Fruit fly (Drosophila melanogaster): ENCODE results near the gene ACXD.

The ACXD gene

DNA sequence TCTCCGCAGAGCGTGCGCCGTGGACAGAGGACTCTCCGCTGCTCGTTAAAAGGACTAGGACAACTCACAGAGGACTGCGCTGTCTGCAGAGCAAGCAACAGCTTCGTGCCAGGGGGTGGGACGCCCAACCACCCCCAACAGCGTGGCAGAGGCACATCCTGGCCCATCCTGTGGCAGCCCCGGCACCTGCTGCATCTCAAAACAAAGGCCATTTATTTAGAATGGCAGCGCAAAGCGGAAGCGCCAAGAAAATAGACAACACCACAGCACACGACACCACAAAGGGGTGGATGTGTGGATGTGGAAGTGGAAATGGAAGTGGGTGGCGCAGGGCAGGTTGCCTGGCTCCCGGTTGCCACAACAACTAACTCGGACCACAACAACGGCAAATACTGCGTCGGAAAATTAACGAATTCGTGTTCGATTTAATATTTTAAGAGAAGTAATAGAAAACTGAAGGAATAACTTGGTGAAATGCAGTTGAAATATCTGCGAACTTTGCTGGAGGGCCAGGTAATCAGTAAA is 8.2 kb upstream of the ACXD start, which contains the start of gene Oseg2 (continued):
- TF ChIP-seq nerfin-1 (tag; optimal IDR thresholded peaks at IDR 0.05) (peak; percentile 49), Neu2 (GFP tag; optimal IDR thresholded peaks at IDR 0.05; ENCODE audit: borderline replicate concordance) (no peak), chm (GFP tag; IDR thresholded peaks at IDR 0.05) (no peak), Trl (optimal IDR thresholded peaks at IDR 0.05) (peak; percentile 4 to 34), Trl (GFP tag; optimal IDR thresholded peaks at IDR 0.05) (no peak), CG3065 (GFP tag; optimal IDR thresholded peaks at IDR 0.05) (no peak), tll (GFP tag; optimal IDR thresholded peaks at IDR 0.05) (no peak), CG34422 (GFP tag; IDR thresholded peaks at IDR 0.05) (peak; percentile 71; the same call in 1 of the 3 replicates), pros (GFP tag; optimal IDR thresholded peaks at IDR 0.05) (peak; percentile 56), CG9876 (GFP tag; optimal IDR thresholded peaks at IDR 0.05) (no peak), Med (GFP tag) (peak; percentile 10), prd (optimal IDR thresholded peaks at IDR 0.05) (no peak), prd (GFP tag; IDR thresholded peaks at IDR 0.05) (0 out of 3 replicates have a peak, but pooled peaks have one; percentile 10), gcm (GFP tag; optimal IDR thresholded peaks at IDR 0.05) (no peak), CG4404 (GFP tag; IDR thresholded peaks at IDR 0.05) (no peak), seq (GFP tag; IDR thresholded peaks at IDR 0.05) (peak; percentile 82), hb (GFP tag; IDR thresholded peaks at IDR 0.05; ENCODE audit: partially characterized antibody) (no peak), Adf1 (GFP tag; IDR thresholded peaks at IDR 0.05) (peak; percentile 68; the same call in 1 of the 2 replicates), Sox102F (GFP tag; optimal IDR thresholded peaks at IDR 0.05) (no peak), kah (GFP tag; optimal IDR thresholded peaks at IDR 0.05) (peak; percentile 37), z (GFP tag; IDR thresholded peaks at IDR 0.05) (no peak), crol (GFP tag; IDR thresholded peaks at IDR 0.05) (no peak), scrt (GFP tag; optimal IDR thresholded peaks at IDR 0.05) (peak; percentile 100), klu (GFP tag; IDR thresholded peaks at IDR 0.05) (0 out of 2 replicates have a peak, but pooled peaks have one; percentile 29), CG43689 (GFP tag; IDR thresholded peaks at IDR 0.05) (no peak), zen (tag; optimal IDR thresholded peaks at IDR 0.05) (no peak), ro (GFP tag; IDR thresholded peaks at IDR 0.05) (no peak), jing (GFP tag; optimal IDR thresholded peaks at IDR 0.05) (no peak), knrl (GFP tag; IDR thresholded peaks at IDR 0.05; ENCODE audit: partially characterized antibody) (no peak), Nf-YB (GFP tag; optimal IDR thresholded peaks at IDR 0.05) (no peak), CG6683 (GFP tag; optimal IDR thresholded peaks at IDR 0.05) (no peak), Vsx1 (GFP tag; optimal IDR thresholded peaks at IDR 0.05) (no peak), Hey (tag; optimal IDR thresholded peaks at IDR 0.05) (peak; percentile 32)

- no peak for TF ChIP-seq Eip74EF (GFP tag; optimal IDR thresholded peaks at IDR 0.05)
- no peak for TF ChIP-seq her (GFP tag; optimal IDR thresholded peaks at IDR 0.05)
- no peak for TF ChIP-seq CG33557 (GFP tag; optimal IDR thresholded peaks at IDR 0.05)
- no peak for TF ChIP-seq CG5245 (GFP tag; optimal IDR thresholded peaks at IDR 0.05)
- no peak for TF ChIP-seq sisA (GFP tag; IDR thresholded peaks at IDR 0.05)
- no peak for TF ChIP-seq CG9727 (GFP tag; optimal IDR thresholded peaks at IDR 0.05)
- TF ChIP-seq CG13123 (GFP tag; optimal IDR thresholded peaks at IDR 0.05) = no peak
- TF ChIP-seq Med (GFP tag) = peak; percentile 15
- TF ChIP-seq NFAT (GFP tag; IDR thresholded peaks at IDR 0.05) = no peak
- no peak for TF ChIP-seq corto (GFP tag; optimal IDR thresholded peaks at IDR 0.05)
- TF ChIP-seq Deaf1 (tag; optimal IDR thresholded peaks at IDR 0.05) = no peak
- TF ChIP-seq CG15696 (tag; optimal IDR thresholded peaks at IDR 0.05) = no peak
- TF ChIP-seq CG15514 (GFP tag; optimal IDR thresholded peaks at IDR 0.05) = peak; percentile 48
- no peak for TF ChIP-seq H2.0 (GFP tag; IDR thresholded peaks at IDR 0.05)
- TF ChIP-seq CG8089 (GFP tag; optimal IDR thresholded peaks at IDR 0.05) = no peak
- no peak for TF ChIP-seq CG6272 (GFP tag; IDR thresholded peaks at IDR 0.05)
- peak; percentile 94 for TF ChIP-seq Dp (GFP tag; optimal IDR thresholded peaks at IDR 0.05)
- TF ChIP-seq mld (GFP tag; IDR thresholded peaks at IDR 0.05; ENCODE audit: partially characterized antibody) = no peak
- no peak for TF ChIP-seq CG14965 (GFP tag; optimal IDR thresholded peaks at IDR 0.05; ENCODE audit: borderline replicate concordance)
- TF ChIP-seq Abd-B (GFP tag; optimal IDR thresholded peaks at IDR 0.05) = no peak
These were observed 374 bp upstream of the ACXD start, which contains the start of gene CG9018 for dm6 chr3L:2237034-2237433. Gene CG9018, minus strand, starts transcription at chr3L:2237076.
